Fruit fly (Drosophila melanogaster): ENCODE results near the gene pum.
A peak's percentile ranks its signal among the peaks of the same experiment; 100 is the strongest.

Gene pum

DNA sequence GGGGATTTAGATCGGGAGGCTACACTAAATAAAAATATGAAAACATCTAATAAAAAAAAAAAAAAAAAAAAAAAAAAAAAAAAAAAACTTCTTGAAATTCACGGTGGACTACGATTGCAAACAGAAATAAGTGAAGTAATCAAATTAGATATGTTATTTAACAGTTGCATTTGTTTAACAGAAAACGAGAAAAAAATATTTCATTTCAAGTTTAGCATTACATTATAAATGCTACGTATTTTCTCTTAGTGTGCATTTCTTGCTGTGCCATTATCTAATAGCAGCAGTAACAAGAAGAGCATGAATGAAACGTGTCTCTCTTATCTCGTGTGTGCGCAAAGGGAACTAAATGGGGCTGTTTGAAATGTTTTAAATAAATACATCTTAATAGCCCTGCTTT, 12.7 kb downstream of the pum start (continued):
- TF ChIP-seq da (GFP tag; optimal IDR thresholded peaks at IDR 0.05) (peak; percentile 45), insv (GFP tag; optimal IDR thresholded peaks at IDR 0.05) (no peak), D19B (GFP tag; optimal IDR thresholded peaks at IDR 0.05) (no peak), lilli (GFP tag; optimal IDR thresholded peaks at IDR 0.05) (peak; percentile 60), psq (GFP tag; optimal IDR thresholded peaks at IDR 0.05) (peak; percentile 70), inv (GFP tag; IDR thresholded peaks at IDR 0.05; ENCODE audit: partially characterized antibody) (no peak), jing (GFP tag; optimal IDR thresholded peaks at IDR 0.05) (no peak), Drgx (GFP tag; IDR thresholded peaks at IDR 0.05) (peak; percentile 74), HmgD (GFP tag; optimal IDR thresholded peaks at IDR 0.05) (no peak), gsb (GFP tag; IDR thresholded peaks at IDR 0.05) (no peak), zen (tag; optimal IDR thresholded peaks at IDR 0.05) (peak; percentile 49), ac (GFP tag; optimal IDR thresholded peaks at IDR 0.05) (no peak), HmgZ (tag; optimal IDR thresholded peaks at IDR 0.05) (no peak), CG12659 (GFP tag; optimal IDR thresholded peaks at IDR 0.05) (peak; percentile 44), CG10366 (GFP tag; IDR thresholded peaks at IDR 0.05) (peak; percentile 72), CG4282 (GFP tag; optimal IDR thresholded peaks at IDR 0.05) (no peak), wor (GFP tag; IDR thresholded peaks at IDR 0.05) (peak; percentile 57), CG30431 (GFP tag; optimal IDR thresholded peaks at IDR 0.05) (peak; percentile 22), CG12769 (tag; optimal IDR thresholded peaks at IDR 0.05) (peak; percentile 29), Lhr (GFP tag; optimal IDR thresholded peaks at IDR 0.05) (no peak), Pdp1 (GFP tag; optimal IDR thresholded peaks at IDR 0.05) (peak; percentile 64 to 87), zfh2 (GFP tag; optimal IDR thresholded peaks at IDR 0.05) (no peak), crp (GFP tag; optimal IDR thresholded peaks at IDR 0.05) (no peak), CG3838 (GFP tag; optimal IDR thresholded peaks at IDR 0.05) (peak; percentile 49), Optix (GFP tag; IDR thresholded peaks at IDR 0.05) (no peak), bab2 (GFP tag; optimal IDR thresholded peaks at IDR 0.05) (peak; percentile 44), CG33213 (GFP tag; optimal IDR thresholded peaks at IDR 0.05) (no peak), CG32767 (GFP tag; IDR thresholded peaks at IDR 0.05) (peak; percentile 80), vnd (GFP tag; IDR thresholded peaks at IDR 0.05; ENCODE audit: partially characterized antibody) (no peak), salm (tag; optimal IDR thresholded peaks at IDR 0.05) (peak; percentile 24), CG31388 (GFP tag; optimal IDR thresholded peaks at IDR 0.05) (no peak), CG18476 (GFP tag; optimal IDR thresholded peaks at IDR 0.05) (peak; percentile 62), her (GFP tag; optimal IDR thresholded peaks at IDR 0.05) (peak; percentile 10), Fer1 (GFP tag; optimal IDR thresholded peaks at IDR 0.05) (peak; percentile 81), CG1529 (GFP tag; optimal IDR thresholded peaks at IDR 0.05) (no peak), Asciz (GFP tag; optimal IDR thresholded peaks at IDR 0.05) (peak; percentile 73), fru (optimal IDR thresholded peaks at IDR 0.05) (no peak), D19A (tag; optimal IDR thresholded peaks at IDR 0.05) (peak; percentile 77), CG4854 (GFP tag; optimal IDR thresholded peaks at IDR 0.05) (no peak), CG12299 (tag; optimal IDR thresholded peaks at IDR 0.05) (no peak), Camta (GFP tag; optimal IDR thresholded peaks at IDR 0.05) (peak; percentile 53), Bteb2 (GFP tag; optimal IDR thresholded peaks at IDR 0.05) (peak; percentile 51), danr (GFP tag; IDR thresholded peaks at IDR 0.05) (peak; percentile 64), Elba2 (GFP tag; optimal IDR thresholded peaks at IDR 0.05) (no peak), fu2 (GFP tag; optimal IDR thresholded peaks at IDR 0.05) (peak; percentile 42), corto (GFP tag; optimal IDR thresholded peaks at IDR 0.05) (no peak), HHEX (GFP tag; optimal IDR thresholded peaks at IDR 0.05) (peak; percentile 52), CG33557 (GFP tag; optimal IDR thresholded peaks at IDR 0.05) (no peak), Atf6 (GFP tag; IDR thresholded peaks at IDR 0.05) (no peak; the same call in 1 of the 2 replicates), cad (GFP tag; optimal IDR thresholded peaks at IDR 0.05) (no peak), CG2199 (GFP tag; IDR thresholded peaks at IDR 0.05) (no peak), CG12744 (GFP tag; optimal IDR thresholded peaks at IDR 0.05) (peak; percentile 12)
